Worm (Caenorhabditis elegans): ENCODE measurements around the gene F40F8.5.

The F40F8.5 gene

DNA sequence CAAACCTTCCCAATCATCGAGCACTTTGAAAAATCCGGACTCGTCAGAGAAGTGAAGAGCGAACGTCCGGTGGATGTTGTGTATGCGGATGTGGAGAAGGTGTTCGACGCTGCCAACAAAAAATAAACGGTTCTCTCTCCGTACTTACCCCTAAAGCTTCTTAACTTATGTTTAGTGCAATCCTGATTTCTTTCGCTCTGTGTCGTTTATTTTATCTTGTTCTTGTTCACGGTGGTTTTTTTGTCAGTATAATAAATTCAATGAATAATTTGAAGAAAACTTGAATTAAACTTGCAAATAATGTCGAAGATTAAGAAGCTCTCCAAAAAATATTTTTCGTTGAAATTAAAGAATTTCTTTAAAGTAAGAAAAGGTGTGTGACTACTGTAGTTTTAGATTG is 5.7 kb downstream of the F40F8.5 start, which contains the start of gene F40F8.3:
F40F8.3 (plus strand) TSS at position 301 of the 400 bp plus-strand sequence.
- TF ChIP-seq dox-1 (GFP tag; IDR thresholded peaks at IDR 0.05) = no peak
- no peak for TF ChIP-seq mes-4 (tag; optimal IDR thresholded peaks at IDR 0.05)
- no peak for TF ChIP-seq ceh-100 (GFP tag; IDR thresholded peaks at IDR 0.05)
- no peak for TF ChIP-seq atf-7 (tag; optimal IDR thresholded peaks at IDR 0.05)
- TF ChIP-seq ceh-79 (tag; optimal IDR thresholded peaks at IDR 0.05) = no peak
- no peak for TF ChIP-seq D2030.7 (GFP tag; IDR thresholded peaks at IDR 0.05)
- TF ChIP-seq T07F8.4 (tag; optimal IDR thresholded peaks at IDR 0.05) = no peak

DNA sequence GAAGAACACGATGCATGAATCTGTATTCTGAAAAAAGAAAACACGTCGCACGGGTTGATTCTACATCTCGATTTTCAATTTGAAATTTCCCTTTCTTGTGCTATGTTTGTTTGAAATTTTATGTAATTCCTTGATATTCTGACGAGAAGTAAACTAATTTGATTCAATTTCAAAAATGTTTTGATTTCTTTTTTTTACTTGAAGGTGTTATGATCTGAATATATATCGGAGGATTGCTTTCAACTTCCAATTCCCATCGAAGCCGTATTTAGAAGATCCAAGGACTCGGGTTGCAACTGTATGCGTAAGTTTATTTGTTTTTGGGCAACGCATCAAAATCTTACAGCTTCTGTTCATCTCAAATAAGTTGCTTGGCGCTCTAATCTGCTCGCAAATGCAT is 7.4 kb downstream of the F40F8.5 start, which contains the start of gene F40F8.1:
F40F8.1 (plus strand) TSS at position 301 of the 400 bp plus-strand sequence.
- TF ChIP-seq efl-1 (GFP tag; optimal IDR thresholded peaks at IDR 0.05) (no peak), egrh-3 (GFP tag; IDR thresholded peaks at IDR 0.05) (no peak), rcor-1 (GFP tag; IDR thresholded peaks at IDR 0.05) (no peak), Y79H2A.3 (GFP tag; conservative IDR thresholded peaks at IDR 0.05) (no peak), chd-7 (tag; optimal IDR thresholded peaks at IDR 0.05) (no peak), hlh-12 (tag; optimal IDR thresholded peaks at IDR 0.05) (no peak), D2030.7 (GFP tag; IDR thresholded peaks at IDR 0.05) (no peak), lin-40 (tag; optimal IDR thresholded peaks at IDR 0.05) (no peak), F22D6.2 (tag; optimal IDR thresholded peaks at IDR 0.05) (no peak), hmg-1.2 (GFP tag; IDR thresholded peaks at IDR 0.05) (no peak), repo-1 (tag; optimal IDR thresholded peaks at IDR 0.05) (no peak), ztf-6 (GFP tag; IDR thresholded peaks at IDR 0.05) (no peak), let-526 (GFP tag; IDR thresholded peaks at IDR 0.05) (no peak), F33H1.4 (GFP tag; IDR thresholded peaks at IDR 0.05) (no peak), ztf-25 (GFP tag; IDR thresholded peaks at IDR 0.05) (no peak), egl-18 (GFP tag; IDR thresholded peaks at IDR 0.05) (no peak)

DNA sequence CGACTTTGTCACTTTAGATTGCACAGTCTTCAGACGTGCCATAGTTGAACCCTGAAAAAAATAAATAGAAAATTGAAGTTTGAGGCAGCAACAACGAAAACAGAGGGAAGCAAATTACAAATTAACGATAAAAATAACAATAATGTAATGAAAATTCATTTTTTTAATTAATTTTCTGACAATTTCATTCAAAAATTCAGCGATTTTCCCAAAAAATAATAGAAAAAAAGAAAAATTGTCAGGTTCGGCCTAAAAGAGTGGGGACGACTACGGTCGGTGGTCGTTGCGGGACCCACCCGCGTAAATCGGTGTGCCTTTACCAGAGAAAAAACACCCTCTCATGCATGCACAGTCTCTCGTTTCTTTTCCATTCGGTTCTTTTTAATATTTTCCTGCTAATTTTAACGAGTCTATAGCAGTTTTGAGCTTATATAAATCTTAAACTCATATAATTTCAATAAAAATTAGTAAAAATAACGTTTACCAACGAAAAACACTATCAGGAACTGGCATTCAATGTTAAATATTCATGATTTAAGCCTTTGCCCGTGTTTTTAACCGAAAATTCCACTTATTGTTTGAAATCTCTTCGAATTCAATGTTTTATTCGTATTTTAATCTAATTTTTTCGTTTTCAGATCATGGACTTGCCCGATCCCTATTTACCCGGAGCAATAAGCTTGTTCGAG is 8.3 kb downstream of the F40F8.5 start, which contains the start of the genes rps-9 and lsm-1:
rps-9 (minus strand) TSS at position 51 of the 689 bp plus-strand sequence.
lsm-1 (plus strand) TSS at position 639 of the 689 bp plus-strand sequence.
- TF ChIP-seq lsl-1 (GFP tag; optimal IDR thresholded peaks at IDR 0.05) (peak; percentile 85), F33H1.4 (GFP tag; IDR thresholded peaks at IDR 0.05) (peak; percentile 94), dox-1 (GFP tag; IDR thresholded peaks at IDR 0.05) (peak; percentile 57; the same call in 1 of the 2 replicates), madf-8 (GFP tag; conservative IDR thresholded peaks at IDR 0.05) (0 out of 2 replicates have a peak, but pooled peaks have one; percentile 19), T07F8.4 (tag; optimal IDR thresholded peaks at IDR 0.05) (no peak), ztf-3 (GFP tag; optimal IDR thresholded peaks at IDR 0.05) (no peak), cebp-1 (GFP tag; IDR thresholded peaks at IDR 0.05) (no peak), cebp-1 (tag; optimal IDR thresholded peaks at IDR 0.05) (peak; percentile 11), lin-35 (GFP tag; optimal IDR thresholded peaks at IDR 0.05) (peak in 1 of 3 experiments; percentile 31), bed-1 (GFP tag; IDR thresholded peaks at IDR 0.05) (no peak), ZK185.1 (tag; optimal IDR thresholded peaks at IDR 0.05; ENCODE audit: poor library complexity, severe bottlenecking) (peak; percentile 41), ceh-91 (GFP tag; IDR thresholded peaks at IDR 0.05) (peak; percentile 70), F23B12.7 (tag; optimal IDR thresholded peaks at IDR 0.05; ENCODE audit: insufficient read depth) (peak; percentile 83), snpc-4 (GFP tag; optimal IDR thresholded peaks at IDR 0.05) (no peak), snpc-4 (tag; optimal IDR thresholded peaks at IDR 0.05) (peak in 2 of 4 experiments; percentile 39 to 46), snpc-1.3 (tag; optimal IDR thresholded peaks at IDR 0.05; ENCODE audit: insufficient read depth) (peak; percentile 10), D2030.7 (GFP tag; IDR thresholded peaks at IDR 0.05) (peak; percentile 63), snpc-1.1 (tag; optimal IDR thresholded peaks at IDR 0.05; ENCODE audit: insufficient read depth) (peak; percentile 8), madf-6 (GFP tag; IDR thresholded peaks at IDR 0.05) (peak; percentile 65), efl-1 (GFP tag; optimal IDR thresholded peaks at IDR 0.05) (peak; percentile 46), nhr-27 (tag; optimal IDR thresholded peaks at IDR 0.05) (no peak), madf-3 (GFP tag; IDR thresholded peaks at IDR 0.05) (0 out of 2 replicates have a peak, but pooled peaks have one; percentile 28), mcd-1 (GFP tag; IDR thresholded peaks at IDR 0.05) (peak; percentile 69), nfya-1 (tag; optimal IDR thresholded peaks at IDR 0.05; ENCODE audit: borderline replicate concordance, insufficient read depth) (no peak), rcor-1 (GFP tag; IDR thresholded peaks at IDR 0.05) (0 out of 2 replicates have a peak, but pooled peaks have one; percentile 16), xnd-1 (tag; optimal IDR thresholded peaks at IDR 0.05) (no peak), dpff-1 (tag; optimal IDR thresholded peaks at IDR 0.05) (no peak)
